Fruit fly (Drosophila melanogaster) Kc167 (cell line): ENCODE results near the gene IFT46.

Source experiments
- h ChIP-seq: fragments of >200 bp; optimal IDR thresholded peaks from 3 replicates; lab custom pipeline; 2018; ENCODE audit warnings: missing external identifiers
- psq ChIP-seq: fragments of >200 bp; optimal IDR thresholded peaks from 2 replicates; lab custom pipeline; 2017; ENCODE audit warnings: missing external identifiers

- TF ChIP-seq psq (lab: Kevin White, UChicago) (no peak), h (no peak)
Measured at dm6 chr2L:18647857-18648652, 32.1 kb upstream of the IFT46 start.
